Fruit fly (Drosophila melanogaster): ENCODE measurements around the gene Ca-beta.

Gene Ca-beta

dm6 chr2L:11148969-11149368, 54.4 kb downstream of the Ca-beta start, which contains the start of gene Gyc32E:
TSS of gene Gyc32E (minus strand) at chr2L:11149101.
- TF ChIP-seq CG14655 (GFP tag; optimal IDR thresholded peaks at IDR 0.05) (no peak), CG4496 (GFP tag; IDR thresholded peaks at IDR 0.05) (no peak), CG8301 (tag; optimal IDR thresholded peaks at IDR 0.05) (no peak), Pif1B (GFP tag; optimal IDR thresholded peaks at IDR 0.05) (no peak), Pif1A (GFP tag; optimal IDR thresholded peaks at IDR 0.05) (no peak), CG15710 (tag; optimal IDR thresholded peaks at IDR 0.05) (no peak), Ets98B (GFP tag; IDR thresholded peaks at IDR 0.05) (no peak), Snoo (tag; optimal IDR thresholded peaks at IDR 0.05) (no peak), gl (tag; optimal IDR thresholded peaks at IDR 0.05) (no peak), CG32121 (GFP tag; IDR thresholded peaks at IDR 0.05) (no peak), CG17806 (tag; optimal IDR thresholded peaks at IDR 0.05) (no peak), rn (GFP tag; IDR thresholded peaks at IDR 0.05) (no peak), D1 (tag; optimal IDR thresholded peaks at IDR 0.05) (no peak), CG12605 (GFP tag; IDR thresholded peaks at IDR 0.05) (no peak), fd96Ca (GFP tag; IDR thresholded peaks at IDR 0.05) (no peak)

dm6 chr2L:11145317-11145716, 58.0 kb downstream of the Ca-beta start, which contains the start of gene CG31867:
TSS of gene CG31867 (minus strand) at chr2L:11145417.
- TF ChIP-seq Pif1A (GFP tag; optimal IDR thresholded peaks at IDR 0.05) (no peak), CG34367 (tag; optimal IDR thresholded peaks at IDR 0.05) (no peak), CG9948 (tag; optimal IDR thresholded peaks at IDR 0.05) (no peak), CG12605 (GFP tag; IDR thresholded peaks at IDR 0.05) (no peak), CG10348 (GFP tag; IDR thresholded peaks at IDR 0.05) (no peak), Ets98B (GFP tag; IDR thresholded peaks at IDR 0.05) (no peak), CG13204 (GFP tag; optimal IDR thresholded peaks at IDR 0.05) (no peak), gl (tag; optimal IDR thresholded peaks at IDR 0.05) (no peak), D1 (tag; optimal IDR thresholded peaks at IDR 0.05) (no peak), Snoo (tag; optimal IDR thresholded peaks at IDR 0.05) (no peak), CG32121 (GFP tag; IDR thresholded peaks at IDR 0.05) (no peak), rn (GFP tag; IDR thresholded peaks at IDR 0.05) (no peak), Pif1B (GFP tag; optimal IDR thresholded peaks at IDR 0.05) (no peak), CG15710 (tag; optimal IDR thresholded peaks at IDR 0.05) (no peak), fd96Ca (GFP tag; IDR thresholded peaks at IDR 0.05) (no peak), CG17806 (tag; optimal IDR thresholded peaks at IDR 0.05) (no peak), CG14655 (GFP tag; optimal IDR thresholded peaks at IDR 0.05) (no peak), CG4496 (GFP tag; IDR thresholded peaks at IDR 0.05) (no peak), CG8159 (tag; optimal IDR thresholded peaks at IDR 0.05) (no peak), CG8301 (tag; optimal IDR thresholded peaks at IDR 0.05) (no peak)

dm6 chr2L:11136093-11136492, 67.3 kb downstream of the Ca-beta start, which contains the start of gene hgo:
TSS of gene hgo (plus strand) at chr2L:11136393.
- TF ChIP-seq CG32121 (GFP tag; IDR thresholded peaks at IDR 0.05) (no peak), CG34367 (tag; optimal IDR thresholded peaks at IDR 0.05) (no peak), rn (GFP tag; IDR thresholded peaks at IDR 0.05) (no peak), gl (tag; optimal IDR thresholded peaks at IDR 0.05) (no peak), CG8301 (tag; optimal IDR thresholded peaks at IDR 0.05) (no peak), D1 (tag; optimal IDR thresholded peaks at IDR 0.05) (no peak), CG4496 (GFP tag; IDR thresholded peaks at IDR 0.05) (no peak), EcR (GFP tag; optimal IDR thresholded peaks at IDR 0.05) (no peak), CG12605 (GFP tag; IDR thresholded peaks at IDR 0.05) (no peak), CG17806 (tag; optimal IDR thresholded peaks at IDR 0.05) (no peak), CG8159 (tag; optimal IDR thresholded peaks at IDR 0.05) (no peak), Pif1B (GFP tag; optimal IDR thresholded peaks at IDR 0.05) (no peak), CG10348 (GFP tag; IDR thresholded peaks at IDR 0.05) (no peak), CG14655 (GFP tag; optimal IDR thresholded peaks at IDR 0.05) (no peak), CG13204 (GFP tag; optimal IDR thresholded peaks at IDR 0.05) (no peak), Pif1A (GFP tag; optimal IDR thresholded peaks at IDR 0.05) (no peak)

- TF ChIP-seq CG15710 (tag; optimal IDR thresholded peaks at IDR 0.05) (no peak), EcR (GFP tag; optimal IDR thresholded peaks at IDR 0.05) (no peak), Snoo (tag; optimal IDR thresholded peaks at IDR 0.05) (no peak), CG34367 (tag; optimal IDR thresholded peaks at IDR 0.05) (no peak), CG4496 (GFP tag; IDR thresholded peaks at IDR 0.05) (no peak), D1 (tag; optimal IDR thresholded peaks at IDR 0.05) (no peak), Pif1A (GFP tag; optimal IDR thresholded peaks at IDR 0.05) (no peak)
Measured at dm6 chr2L:11130151-11131008, 73.0 kb downstream of the Ca-beta start, which contains the start of the genes RfC38 and CG4751. TSS of gene RfC38 (minus strand) at chr2L:11130645. TSS of gene CG4751 (plus strand) at chr2L:11130737.

dm6 chr2L:11123499-11123898, 79.8 kb downstream of the Ca-beta start, which contains the start of the genes Csl4 and Nup160:
TSS of gene Csl4 (minus strand) at chr2L:11123567.
TSS of gene Nup160 (plus strand) at chr2L:11123777.
- TF ChIP-seq CG9948 (tag; optimal IDR thresholded peaks at IDR 0.05) (peak; percentile 37), CG15710 (tag; optimal IDR thresholded peaks at IDR 0.05) (peak; percentile 62), CG4496 (GFP tag; IDR thresholded peaks at IDR 0.05) (peak; percentile 77), CG32121 (GFP tag; IDR thresholded peaks at IDR 0.05) (peak; percentile 70), CG12605 (GFP tag; IDR thresholded peaks at IDR 0.05) (no peak), Ets98B (GFP tag; IDR thresholded peaks at IDR 0.05) (peak; percentile 64; the same call in 1 of the 2 replicates), Snoo (tag; optimal IDR thresholded peaks at IDR 0.05) (peak; percentile 69), fd96Ca (GFP tag; IDR thresholded peaks at IDR 0.05) (peak; percentile 72; the same call in 2 of the 3 replicates), CG34367 (tag; optimal IDR thresholded peaks at IDR 0.05) (peak; percentile 44), CG14655 (GFP tag; optimal IDR thresholded peaks at IDR 0.05) (no peak), rn (GFP tag; IDR thresholded peaks at IDR 0.05) (0 out of 2 replicates have a peak, but pooled peaks have one; percentile 12), CG8301 (tag; optimal IDR thresholded peaks at IDR 0.05) (no peak), gl (tag; optimal IDR thresholded peaks at IDR 0.05) (no peak), CG13204 (GFP tag; optimal IDR thresholded peaks at IDR 0.05) (no peak), CG17806 (tag; optimal IDR thresholded peaks at IDR 0.05) (no peak), Pif1A (GFP tag; optimal IDR thresholded peaks at IDR 0.05) (no peak), CG10348 (GFP tag; IDR thresholded peaks at IDR 0.05) (no peak), D1 (tag; optimal IDR thresholded peaks at IDR 0.05) (no peak), EcR (GFP tag; optimal IDR thresholded peaks at IDR 0.05) (no peak), CG8159 (tag; optimal IDR thresholded peaks at IDR 0.05) (no peak), Pif1B (GFP tag; optimal IDR thresholded peaks at IDR 0.05) (no peak)
